Fruit fly (Drosophila melanogaster): ENCODE data around the gene CG32639.

DNA sequence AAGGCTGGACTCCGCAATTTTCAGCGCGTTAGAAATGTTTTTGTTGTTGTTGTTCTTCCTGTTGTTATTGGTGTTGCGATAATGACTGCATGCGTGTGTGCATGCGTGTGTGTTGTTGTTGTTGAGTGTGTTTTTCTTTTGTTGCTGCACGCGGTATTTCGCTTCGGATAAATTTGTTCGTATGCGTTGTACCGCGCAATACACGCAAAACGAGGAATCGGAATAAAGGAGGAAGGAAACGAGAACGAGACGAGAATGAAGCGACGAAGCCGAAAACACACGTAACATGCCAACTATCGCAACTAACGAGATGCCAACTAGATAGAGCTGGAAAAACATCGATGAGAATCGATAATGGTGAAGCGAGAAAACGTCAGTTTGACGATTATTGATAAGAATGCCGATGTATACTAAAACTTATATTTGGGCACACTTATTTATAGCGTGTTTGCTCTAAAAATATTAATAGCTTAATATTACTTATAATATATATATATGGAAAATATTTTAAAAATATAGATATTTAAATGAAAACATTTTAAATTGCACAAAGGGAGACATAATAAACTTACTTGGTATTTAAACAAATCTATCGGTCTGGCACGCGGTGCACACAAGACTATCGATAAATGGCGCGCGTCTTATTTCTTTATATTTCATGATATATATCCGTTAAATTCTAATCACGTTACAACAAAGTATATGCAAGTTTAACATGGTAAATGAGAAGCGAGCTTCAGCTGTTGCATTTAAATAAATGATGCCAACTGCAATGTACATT, 24.8 kb downstream of the CG32639 start, which contains the start of gene sno:
- TF ChIP-seq CG13204 (GFP tag; optimal IDR thresholded peaks at IDR 0.05) (no peak), D1 (tag; optimal IDR thresholded peaks at IDR 0.05) (no peak)
